Fruit fly (Drosophila melanogaster): Measurements from ENCODE around the gene SP555.

DNA sequence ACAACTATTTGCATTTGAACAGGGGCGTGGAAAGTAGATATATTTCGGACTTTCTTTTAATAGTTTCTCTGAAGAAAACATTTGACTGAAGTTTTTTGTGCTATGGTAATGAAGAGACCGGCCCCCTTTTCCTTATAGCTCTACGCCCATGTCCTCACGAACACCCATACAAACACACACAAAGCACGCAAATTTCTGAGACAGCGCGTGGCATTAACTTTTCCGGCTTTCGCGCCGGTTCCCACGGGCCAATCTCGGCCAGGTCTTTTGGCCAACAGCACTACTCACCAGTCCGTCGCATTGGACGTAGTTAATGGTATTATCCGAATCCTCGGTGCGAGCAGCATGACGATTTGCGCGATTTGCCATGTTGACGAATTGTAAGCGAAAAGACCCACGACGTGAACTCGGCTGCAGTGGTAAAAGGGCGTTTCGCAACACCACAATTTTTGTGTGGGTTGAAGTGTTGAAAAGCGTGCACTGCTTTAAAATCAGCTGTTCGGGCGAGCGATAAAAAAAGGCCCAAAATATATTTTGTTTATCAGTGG is 14.9 kb downstream of the SP555 start, which contains the start of gene senju:
- TF ChIP-seq h (optimal IDR thresholded peaks at IDR 0.05) (no peak), Myc (optimal IDR thresholded peaks at IDR 0.05) (no peak), ttk (optimal IDR thresholded peaks at IDR 0.05) (no peak), Sin3A (optimal IDR thresholded peaks at IDR 0.05) (no peak)

Measured in Kc167 (cell line).